Fruit fly (Drosophila melanogaster) whole organism, prepupa: ENCODE results near the gene loco.

ENCODE experiments used
- CG10631 ChIP-seq: fragments of 200-800 bp; sonication (Bioruptor generic); optimal IDR thresholded peaks from 2 replicates; lab custom pipeline; 2016; ENCODE audit warnings: missing biosample characterization, missing genetic modification characterization
- CG11902 ChIP-seq: fragments of 200-800 bp; sonication (Bioruptor generic); optimal IDR thresholded peaks from 3 replicates; lab custom pipeline; 2016; ENCODE audit warnings: missing biosample characterization, missing genetic modification characterization
- CG15336 ChIP-seq: fragments of 200-800 bp; sonication (Bioruptor generic); IDR thresholded peaks from 2 replicates; pipeline ENCODE4 v1.3.6; 2022; ENCODE audit warnings: missing biosample characterization, missing genetic modification characterization
- CG1621 ChIP-seq: fragments of 200-800 bp; sonication (Bioruptor generic); optimal IDR thresholded peaks from 3 replicates; lab custom pipeline; 2018; ENCODE audit warnings: missing biosample characterization, mild to moderate bottlenecking, missing genetic modification characterization
- CG31627 ChIP-seq: fragments of 200-800 bp; sonication (Bioruptor generic); optimal IDR thresholded peaks from 3 replicates; lab custom pipeline; 2016; ENCODE audit warnings: missing biosample characterization, missing genetic modification characterization
- CG32006 ChIP-seq: fragments of 200-800 bp; sonication (Bioruptor generic); optimal IDR thresholded peaks from 3 replicates; lab custom pipeline; 2017; ENCODE audit warnings: missing biosample characterization, mild to moderate bottlenecking, missing genetic modification characterization
- CG34406 ChIP-seq: fragments of 200-800 bp; sonication (Bioruptor generic); optimal IDR thresholded peaks from 3 replicates; lab custom pipeline; 2016; ENCODE audit warnings: missing biosample characterization, missing genetic modification characterization
- CG3919 ChIP-seq: fragments of 200-800 bp; sonication (Bioruptor generic); optimal IDR thresholded peaks from 3 replicates; lab custom pipeline; 2016; ENCODE audit warnings: missing biosample characterization, missing genetic modification characterization
- CG4318 ChIP-seq: fragments of 200-800 bp; sonication (Bioruptor generic); optimal IDR thresholded peaks from 3 replicates; lab custom pipeline; 2017; ENCODE audit warnings: missing biosample characterization, mild to moderate bottlenecking, missing genetic modification characterization
- CG6163 ChIP-seq: fragments of 200-800 bp; sonication (Bioruptor generic); IDR thresholded peaks from 3 replicates; pipeline ENCODE4 v1.3.6; 2022; ENCODE audit warnings: missing biosample characterization, missing genetic modification characterization
- CG6276 ChIP-seq: fragments of 200-800 bp; sonication (Bioruptor generic); optimal IDR thresholded peaks from 2 replicates; lab custom pipeline; 2017; ENCODE audit warnings: missing biosample characterization, mild to moderate bottlenecking, missing genetic modification characterization
- CG6792 ChIP-seq: fragments of 200-800 bp; sonication (Bioruptor generic); optimal IDR thresholded peaks from 3 replicates; lab custom pipeline; 2016; ENCODE audit warnings: missing biosample characterization, missing genetic modification characterization
- CG7368 ChIP-seq: fragments of 200-800 bp; sonication (Bioruptor generic); optimal IDR thresholded peaks from 3 replicates; lab custom pipeline; 2016; ENCODE audit warnings: missing biosample characterization, missing genetic modification characterization
- CG8119 ChIP-seq: fragments of 200-800 bp; sonication (Bioruptor generic); IDR thresholded peaks from 3 replicates; pipeline ENCODE4 v1.3.6; 2022; ENCODE audit warnings: missing biosample characterization, missing genetic modification characterization
- CG8319 ChIP-seq: fragments of 200-800 bp; sonication (Bioruptor generic); optimal IDR thresholded peaks from 3 replicates; lab custom pipeline; 2016; ENCODE audit warnings: missing biosample characterization, missing genetic modification characterization
- CG8632 ChIP-seq: fragments of 200-800 bp; sonication (Bioruptor generic); optimal IDR thresholded peaks from 3 replicates; lab custom pipeline; 2016; ENCODE audit warnings: missing biosample characterization, missing genetic modification characterization
- CG9139 ChIP-seq: fragments of 200-800 bp; sonication (Bioruptor generic); optimal IDR thresholded peaks from 3 replicates; lab custom pipeline; 2017; ENCODE audit warnings: missing biosample characterization, mild to moderate bottlenecking, missing genetic modification characterization
- Eip75B ChIP-seq: fragments of 200-800 bp; sonication (Bioruptor generic); optimal IDR thresholded peaks from 3 replicates; lab custom pipeline; 2016; ENCODE audit warnings: missing biosample characterization, missing genetic modification characterization
- Eip78C ChIP-seq: fragments of 200-800 bp; sonication (Bioruptor generic); peaks from one replicate; lab custom pipeline; 2016; ENCODE audit warnings: missing biosample characterization, missing genetic modification characterization
- Eip93F ChIP-seq: fragments of 200-800 bp; sonication (Bioruptor generic); optimal IDR thresholded peaks from 2 replicates; lab custom pipeline; 2016; ENCODE audit warnings: missing biosample characterization, mild to moderate bottlenecking, missing genetic modification characterization
- Ets21C ChIP-seq: fragments of 200-800 bp; sonication (Bioruptor generic); optimal IDR thresholded peaks from 3 replicates; lab custom pipeline; 2016; ENCODE audit warnings: missing biosample characterization, missing genetic modification characterization
- Ets96B ChIP-seq: fragments of 200-800 bp; optimal IDR thresholded peaks from 2 replicates; lab custom pipeline; 2019; ENCODE audit warnings: missing biosample characterization, mild to moderate bottlenecking, missing genetic modification characterization, moderate library complexity
- Hr38 ChIP-seq: sonication (Bioruptor generic); optimal IDR thresholded peaks from 2 replicates; lab custom pipeline; 2016; ENCODE audit warnings: missing biosample characterization, missing genetic modification characterization
- Hr39 ChIP-seq: fragments of 200-800 bp; sonication (Bioruptor generic); optimal IDR thresholded peaks from 2 replicates; lab custom pipeline; 2016; ENCODE audit warnings: missing biosample characterization, missing genetic modification characterization
- Hr4 ChIP-seq: fragments of 200-800 bp; sonication (Bioruptor generic); optimal IDR thresholded peaks from 3 replicates; lab custom pipeline; 2016; ENCODE audit warnings: missing biosample characterization, missing genetic modification characterization
- Lpt ChIP-seq: fragments of 200-800 bp; sonication (Bioruptor generic); optimal IDR thresholded peaks from 3 replicates; lab custom pipeline; 2016; ENCODE audit warnings: missing biosample characterization, missing genetic modification characterization
- Met ChIP-seq: fragments of 200-800 bp; sonication (Bioruptor generic); optimal IDR thresholded peaks from 3 replicates; lab custom pipeline; 2016; ENCODE audit warnings: missing biosample characterization, missing genetic modification characterization
- OdsH ChIP-seq: fragments of 200-800 bp; sonication (Bioruptor generic); optimal IDR thresholded peaks from 3 replicates; lab custom pipeline; 2016; ENCODE audit warnings: missing biosample characterization, missing genetic modification characterization
- Smox ChIP-seq: fragments of 200-800 bp; sonication (Bioruptor generic); optimal IDR thresholded peaks from 3 replicates; lab custom pipeline; 2016; ENCODE audit warnings: missing biosample characterization, missing genetic modification characterization
- Sox14 ChIP-seq: fragments of 200-800 bp; sonication (Bioruptor generic); optimal IDR thresholded peaks from 3 replicates; lab custom pipeline; 2016; ENCODE audit warnings: missing biosample characterization, missing genetic modification characterization
- achi ChIP-seq: fragments of 200-800 bp; sonication (Bioruptor generic); optimal IDR thresholded peaks from 3 replicates; lab custom pipeline; 2016; ENCODE audit warnings: missing biosample characterization, missing genetic modification characterization
- acj6 ChIP-seq: fragments of 200-800 bp; sonication (Bioruptor generic); optimal IDR thresholded peaks from 3 replicates; lab custom pipeline; 2016; ENCODE audit warnings: missing biosample characterization, missing genetic modification characterization
- dac ChIP-seq: fragments of 200-800 bp; sonication (Bioruptor generic); optimal IDR thresholded peaks from 2 replicates; lab custom pipeline; 2017; ENCODE audit warnings: missing biosample characterization, mild to moderate bottlenecking, missing genetic modification characterization
- eg ChIP-seq: fragments of 200-800 bp; sonication (Bioruptor generic); IDR thresholded peaks from 3 replicates; pipeline ENCODE4 v1.3.6; 2022; ENCODE audit warnings: missing biosample characterization, missing genetic modification characterization
- fd59A ChIP-seq: fragments of 200-800 bp; sonication (Bioruptor generic); optimal IDR thresholded peaks from 2 replicates; lab custom pipeline; 2017; ENCODE audit warnings: missing biosample characterization, mild to moderate bottlenecking, missing genetic modification characterization, missing genetic modification reagents
- fd85E ChIP-seq: fragments of 200-800 bp; sonication (Bioruptor generic); optimal IDR thresholded peaks from 3 replicates; lab custom pipeline; 2016; ENCODE audit warnings: missing biosample characterization, missing genetic modification characterization
- fkh ChIP-seq: fragments of 200-800 bp; sonication (Bioruptor generic); optimal IDR thresholded peaks from 3 replicates; lab custom pipeline; 2017; ENCODE audit warnings: missing biosample characterization, mild to moderate bottlenecking, missing genetic modification characterization, moderate library complexity
- lz ChIP-seq: fragments of 200-800 bp; sonication (Bioruptor generic); optimal IDR thresholded peaks from 3 replicates; lab custom pipeline; 2016; ENCODE audit warnings: missing biosample characterization, missing genetic modification characterization
- net ChIP-seq: fragments of 200-800 bp; sonication (Bioruptor generic); optimal IDR thresholded peaks from 3 replicates; lab custom pipeline; 2016; ENCODE audit warnings: missing biosample characterization, missing genetic modification characterization
- pdm3 ChIP-seq: fragments of 200-800 bp; sonication (Bioruptor generic); optimal IDR thresholded peaks from 3 replicates; lab custom pipeline; 2016; ENCODE audit warnings: missing biosample characterization, missing genetic modification characterization
- salr ChIP-seq, 2 experiments: fragments of 200-800 bp; sonication (Bioruptor generic); optimal IDR thresholded peaks; 3 replicates each; lab custom pipeline; 2016 to 2018; ENCODE audit warnings: missing biosample characterization in 2 of 2, missing genetic modification characterization in 2 of 2, mild to moderate bottlenecking in 1 of 2
- ss ChIP-seq, 2 experiments: fragments of 200-800 bp; sonication (Bioruptor generic); optimal IDR thresholded peaks; 2 replicates in 1 of 2; 3 replicates in 1 of 2; lab custom pipeline; 2017 to 2018; ENCODE audit warnings: mild to moderate bottlenecking in 2 of 2, missing biosample characterization in 2 of 2, missing genetic modification characterization in 2 of 2, moderate library complexity in 1 of 2
- svp ChIP-seq: fragments of 200-800 bp; sonication (Bioruptor generic); peaks from one replicate; lab custom pipeline; 2016; ENCODE audit warnings: missing biosample characterization, missing genetic modification characterization
- topi ChIP-seq: fragments of 200-800 bp; sonication (Bioruptor generic); optimal IDR thresholded peaks from 3 replicates; lab custom pipeline; 2016; ENCODE audit warnings: missing biosample characterization, missing genetic modification characterization
- vri ChIP-seq: fragments of 200-800 bp; sonication (Bioruptor generic); optimal IDR thresholded peaks from 3 replicates; lab custom pipeline; 2016; ENCODE audit warnings: missing biosample characterization, mild to moderate bottlenecking, missing genetic modification characterization

Gene loco

DNA sequence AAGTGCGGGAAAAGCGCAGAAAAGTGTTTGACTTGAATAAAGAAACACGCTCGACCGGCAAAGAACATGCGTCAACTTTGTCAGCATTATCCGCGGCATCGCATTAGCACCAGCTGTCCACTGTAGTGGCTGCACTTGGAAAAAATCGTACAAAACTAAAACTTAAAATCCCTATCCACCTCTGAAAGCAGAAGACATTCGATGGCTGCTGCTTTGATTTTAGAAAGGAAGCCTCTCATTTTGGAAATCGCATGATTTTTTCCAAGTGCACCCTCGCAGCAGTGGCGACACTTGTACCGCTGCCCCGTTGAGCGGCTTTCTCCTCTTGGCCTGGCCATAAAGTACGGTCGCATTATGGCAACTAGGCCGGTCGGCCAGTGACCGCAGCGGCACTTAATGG is 25.1 kb upstream of the loco start (continued):
- TF ChIP-seq fd85E (GFP tag; lab: Kevin White, UChicago) (no peak), ss (GFP tag; optimal IDR thresholded peaks at IDR 0.05; lab: Kevin White, UChicago) (no peak), CG6163 (GFP tag; lab: Robert Waterston, UW) (peak; percentile 84), CG7368 (peak; percentile 48), CG9139 (GFP tag; lab: Kevin White, UChicago) (no peak), eg (peak; percentile 83), dac (GFP tag; lab: Kevin White, UChicago) (peak; percentile 87), CG11902 (GFP tag; lab: Kevin White, UChicago) (no peak), Eip78C (GFP tag; lab: Kevin White, UChicago) (peak; percentile 87), Eip75B (peak; percentile 20), CG10631 (peak; percentile 56), topi (peak; percentile 1)
- TF ChIP-seq, all 60 proteins: peak for 33

DNA sequence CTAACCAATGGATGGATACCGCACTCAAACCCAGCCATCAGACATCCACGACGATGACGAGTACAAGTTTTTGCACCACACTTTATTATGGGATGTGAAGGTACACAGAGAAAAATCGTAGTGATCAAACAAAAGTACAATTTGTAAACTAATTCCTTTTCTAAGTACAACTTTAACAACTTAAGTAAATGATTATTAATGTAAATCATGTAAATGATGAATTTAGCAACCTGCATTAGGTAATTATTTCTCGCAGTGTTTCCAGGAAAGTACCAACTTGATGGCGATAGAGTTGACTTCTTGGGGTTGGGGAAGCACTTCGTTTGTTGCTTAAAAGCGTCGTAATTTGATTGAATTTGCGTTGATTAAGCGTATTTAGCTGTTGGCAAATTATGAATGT is 23.9 kb upstream of the loco start:
- TF ChIP-seq acj6 (GFP tag; lab: Kevin White, UChicago) (peak; percentile 73), Hr38 (no peak), CG6792 (GFP tag; lab: Kevin White, UChicago) (peak; percentile 8), fd59A (GFP tag; lab: Kevin White, UChicago) (peak; percentile 46), Eip78C (GFP tag; lab: Kevin White, UChicago) (peak; percentile 81), svp (GFP tag; lab: Kevin White, UChicago) (no peak), achi (peak; percentile 75), Sox14 (peak; percentile 64), Eip93F (GFP tag; lab: Kevin White, UChicago) (no peak), Met (GFP tag; lab: Kevin White, UChicago) (peak; percentile 37), vri (GFP tag; lab: Kevin White, UChicago) (no peak), CG4318 (GFP tag; lab: Kevin White, UChicago) (peak; percentile 62), dac (GFP tag; lab: Kevin White, UChicago) (no peak), CG3919 (peak; percentile 11), CG34406 (GFP tag; lab: Kevin White, UChicago) (peak; percentile 31), CG8319 (GFP tag; lab: Kevin White, UChicago) (no peak), fkh (GFP tag; lab: Kevin White, UChicago) (no peak), Hr4 (GFP tag; lab: Kevin White, UChicago) (peak; percentile 87), Ets21C (no peak), CG1621 (peak; percentile 32), CG6276 (GFP tag; lab: Kevin White, UChicago) (peak; percentile 51), Lpt (GFP tag; lab: Kevin White, UChicago) (peak; percentile 10), topi (peak; percentile 8), pdm3 (GFP tag; lab: Kevin White, UChicago) (peak; percentile 68), CG8119 (GFP tag; lab: Robert Waterston, UW) (peak; percentile 90), salr (GFP tag; optimal IDR thresholded peaks at IDR 0.05; lab: Kevin White, UChicago) (peak; percentile 28 to 69), eg (peak; percentile 67), Hr39 (GFP tag; lab: Kevin White, UChicago) (peak; percentile 41), ss (GFP tag; optimal IDR thresholded peaks at IDR 0.05; lab: Kevin White, UChicago) (no peak), Eip75B (no peak), Ets96B (peak; percentile 27), Smox (GFP tag; lab: Kevin White, UChicago) (peak; percentile 22), OdsH (GFP tag; lab: Kevin White, UChicago) (peak; percentile 73), net (GFP tag; lab: Kevin White, UChicago) (peak; percentile 64), CG15336 (GFP tag; lab: Robert Waterston, UW) (peak; percentile 88), CG6163 (GFP tag; lab: Robert Waterston, UW) (peak; percentile 76; the same call in 2 of the 3 replicates), CG31627 (GFP tag; lab: Kevin White, UChicago) (peak; percentile 42), CG10631 (peak; percentile 51), lz (GFP tag; lab: Kevin White, UChicago) (no peak), CG8632 (GFP tag; lab: Kevin White, UChicago) (peak; percentile 35), CG32006 (peak; percentile 86)
